Fruit fly (Drosophila melanogaster): ENCODE measurements around the gene CG3982.

CG3982 gene

dm6 chr3L:9462247-9462769, 45.1 kb upstream of the CG3982 start (continued):
- TF ChIP-seq tup (GFP tag; optimal IDR thresholded peaks at IDR 0.05), result no peak
- TF ChIP-seq ind (GFP tag; optimal IDR thresholded peaks at IDR 0.05), result peak; percentile 65
- TF ChIP-seq tgo (GFP tag; IDR thresholded peaks at IDR 0.05), result peak; percentile 72
- TF ChIP-seq gsb (GFP tag; IDR thresholded peaks at IDR 0.05), result no peak
- TF ChIP-seq Bteb2 (GFP tag; optimal IDR thresholded peaks at IDR 0.05), result peak; percentile 76
- no peak for TF ChIP-seq nerfin-2 (GFP tag; IDR thresholded peaks at IDR 0.05; ENCODE audit: partially characterized antibody)
- TF ChIP-seq Optix (GFP tag; IDR thresholded peaks at IDR 0.05), result no peak
- TF ChIP-seq CG6791 (GFP tag; IDR thresholded peaks at IDR 0.05; ENCODE audit: partially characterized antibody), result peak; percentile 38; the same call in 1 of the 3 replicates
- no peak for TF ChIP-seq ato (GFP tag; IDR thresholded peaks at IDR 0.05; ENCODE audit: partially characterized antibody)
- TF ChIP-seq CG10959 (GFP tag; IDR thresholded peaks at IDR 0.05), result peak; percentile 66
- peak; percentile 90 for TF ChIP-seq Max (GFP tag; optimal IDR thresholded peaks at IDR 0.05)
- TF ChIP-seq CG1233 (GFP tag; optimal IDR thresholded peaks at IDR 0.05), result peak; percentile 77
- TF ChIP-seq HLH4C (GFP tag; IDR thresholded peaks at IDR 0.05; ENCODE audit: partially characterized antibody), result no peak
- TF ChIP-seq bowl (GFP tag; IDR thresholded peaks at IDR 0.05), result no peak
- TF ChIP-seq trem (tag; optimal IDR thresholded peaks at IDR 0.05), result peak; percentile 91
- TF ChIP-seq CG9876 (GFP tag; optimal IDR thresholded peaks at IDR 0.05), result no peak
- peak; percentile 41 for TF ChIP-seq Dip3 (GFP tag; optimal IDR thresholded peaks at IDR 0.05)
- TF ChIP-seq chn (GFP tag; optimal IDR thresholded peaks at IDR 0.05), result peak; percentile 69
- peak; percentile 72 for TF ChIP-seq schlank (tag; optimal IDR thresholded peaks at IDR 0.05)
- TF ChIP-seq jumu (GFP tag; optimal IDR thresholded peaks at IDR 0.05), result peak; percentile 44
- TF ChIP-seq Hr51 (GFP tag; optimal IDR thresholded peaks at IDR 0.05), result peak; percentile 46 to 93
- peak; percentile 82 for TF ChIP-seq Rfx (GFP tag; IDR thresholded peaks at IDR 0.05)
- peak; percentile 20 for TF ChIP-seq ash1 (GFP tag; optimal IDR thresholded peaks at IDR 0.05)
- no peak for TF ChIP-seq Lim3 (GFP tag; IDR thresholded peaks at IDR 0.05)
- TF ChIP-seq Awh (GFP tag; IDR thresholded peaks at IDR 0.05), result peak; percentile 31; the same call in 1 of the 2 replicates
- peak; percentile 51; the same call in 1 of the 2 replicates for TF ChIP-seq CG5953 (GFP tag; IDR thresholded peaks at IDR 0.05)
- peak; percentile 93 for TF ChIP-seq Drgx (GFP tag; IDR thresholded peaks at IDR 0.05)
- TF ChIP-seq ftz-f1 (GFP tag; optimal IDR thresholded peaks at IDR 0.05), result no peak
- peak; percentile 86 for TF ChIP-seq CG12659 (GFP tag; optimal IDR thresholded peaks at IDR 0.05)
- peak; percentile 15 for TF ChIP-seq Sry-δ (GFP tag; optimal IDR thresholded peaks at IDR 0.05)
- peak; percentile 96 for TF ChIP-seq CG10979 (tag; optimal IDR thresholded peaks at IDR 0.05)
- 0 out of 2 replicates have a peak, but pooled peaks have one; percentile 22 for TF ChIP-seq CG14667 (GFP tag; IDR thresholded peaks at IDR 0.05)
- no peak for TF ChIP-seq D (optimal IDR thresholded peaks at IDR 0.05)
- TF ChIP-seq D (GFP tag; optimal IDR thresholded peaks at IDR 0.05), result peak; percentile 91
- TF ChIP-seq dysf (GFP tag; IDR thresholded peaks at IDR 0.05), result peak; percentile 82
- TF ChIP-seq CG1603 (tag; optimal IDR thresholded peaks at IDR 0.05), result peak; percentile 80

DNA sequence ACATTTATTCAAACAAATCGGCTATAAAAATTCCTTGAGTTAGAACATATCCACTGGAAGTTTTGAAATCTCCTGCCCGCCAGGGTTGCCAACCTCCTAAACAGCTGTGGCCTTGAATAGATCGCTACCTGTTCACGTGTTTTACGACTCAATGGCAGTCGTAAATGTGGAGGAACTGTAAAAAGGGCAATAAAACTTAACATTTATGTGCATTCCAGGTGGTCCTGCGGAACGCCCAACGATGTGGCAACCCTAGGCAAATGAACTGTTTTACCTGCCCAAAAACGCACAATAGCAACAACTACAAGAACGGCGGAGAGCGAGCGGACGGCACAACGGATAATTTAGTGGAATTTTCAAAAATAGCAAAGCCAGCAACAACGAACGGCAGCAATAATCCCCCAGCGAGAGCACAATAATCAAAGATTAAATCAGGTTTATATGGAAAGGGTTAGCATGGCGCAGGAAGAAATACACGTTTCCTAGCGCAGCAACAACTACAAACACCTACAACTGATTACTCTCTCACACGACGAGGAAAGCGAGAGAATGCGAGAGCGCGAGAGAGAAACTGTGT, 44.6 kb upstream of the CG3982 start:
- TF ChIP-seq CG14710 (tag; optimal IDR thresholded peaks at IDR 0.05) (no peak), vfl (GFP tag; optimal IDR thresholded peaks at IDR 0.05) (peak; percentile 29), Lhr (GFP tag; optimal IDR thresholded peaks at IDR 0.05) (no peak), fd96Cb (tag; optimal IDR thresholded peaks at IDR 0.05) (peak; percentile 42), ci (GFP tag; IDR thresholded peaks at IDR 0.05) (peak; percentile 73; the same call in 2 of the 3 replicates), rib (GFP tag; IDR thresholded peaks at IDR 0.05) (no peak), CG1792 (GFP tag; optimal IDR thresholded peaks at IDR 0.05) (peak; percentile 26), Trl (optimal IDR thresholded peaks at IDR 0.05) (peak in 1 of 2 experiments; percentile 96), Trl (GFP tag; optimal IDR thresholded peaks at IDR 0.05) (no peak), CTCF (GFP tag; optimal IDR thresholded peaks at IDR 0.05) (no peak), CG15011 (GFP tag; optimal IDR thresholded peaks at IDR 0.05) (no peak), Ada2b (GFP tag; IDR thresholded peaks at IDR 0.05) (peak; percentile 58; the same call in 1 of the 2 replicates), Drgx (GFP tag; IDR thresholded peaks at IDR 0.05) (peak; percentile 15; the same call in 1 of the 2 replicates), gsb-n (tag; optimal IDR thresholded peaks at IDR 0.05) (no peak), bsh (GFP tag; optimal IDR thresholded peaks at IDR 0.05) (peak in 1 of 2 experiments; percentile 62), CG4730 (GFP tag; IDR thresholded peaks at IDR 0.05) (no peak), cg (GFP tag; optimal IDR thresholded peaks at IDR 0.05) (no peak), CG18764 (GFP tag; optimal IDR thresholded peaks at IDR 0.05) (peak; percentile 28)

Data from whole organism, embryonic.